Fruit fly (Drosophila melanogaster): ENCODE results near the gene Diedel.

- no peak for TF ChIP-seq psq (optimal IDR thresholded peaks at IDR 0.05)
- no peak for TF ChIP-seq Sin3A (optimal IDR thresholded peaks at IDR 0.05)
- no peak for TF ChIP-seq h (optimal IDR thresholded peaks at IDR 0.05)
- no peak for TF ChIP-seq insv (optimal IDR thresholded peaks at IDR 0.05)
These were observed 14.6 kb upstream of the Diedel start for dm6 chr3R:29478952-29479538.

Measured in Kc167 (cell line).